Worm (Caenorhabditis elegans) whole organism, mixed stage, embryonic: Measurements from ENCODE around the gene R02D5.7.

Experiments
- elt-3 ChIP-seq: fragments of 150-350 bp; optimal IDR thresholded peaks from 2 replicates; lab custom pipeline; 2014; ENCODE audit warnings: missing biosample characterization, missing genetic modification characterization
- mab-5 ChIP-seq: fragments of 150-350 bp; optimal IDR thresholded peaks from 2 replicates; lab custom pipeline; 2014; ENCODE audit warnings: missing biosample characterization, missing genetic modification characterization
- mep-1 ChIP-seq: fragments of 150-350 bp; optimal IDR thresholded peaks from 2 replicates; lab custom pipeline; 2017; ENCODE audit warnings: missing biosample characterization, missing genetic modification reagents, missing genetic modification characterization, inconsistent platforms
- nhr-2 ChIP-seq: fragments of 150-350 bp; optimal IDR thresholded peaks from 2 replicates; lab custom pipeline; 2014; ENCODE audit warnings: missing biosample characterization, missing genetic modification characterization
- nhr-237 ChIP-seq: fragments of 150-350 bp; optimal IDR thresholded peaks from 2 replicates; lab custom pipeline; 2014; ENCODE audit warnings: missing biosample characterization, missing genetic modification characterization
- nhr-76 ChIP-seq: sonication (generic microtip); optimal IDR thresholded peaks from 2 replicates; lab custom pipeline; 2017; ENCODE audit warnings: missing biosample characterization, missing genetic modification characterization
- pha-4 ChIP-seq: fragments of 150-350 bp; optimal IDR thresholded peaks from 2 replicates; lab custom pipeline; 2018; ENCODE audit warnings: missing biosample characterization, missing genetic modification reagents, missing genetic modification characterization
- unc-62 ChIP-seq: fragments of 150-350 bp; optimal IDR thresholded peaks from 2 replicates; lab custom pipeline; 2014; ENCODE audit warnings: missing biosample characterization, missing genetic modification reagents, missing genetic modification characterization

ce11 chrV:14493665-14494064 lies 12.4 kb upstream of the R02D5.7 start:
- TF ChIP-seq pha-4 (tag; lab: Kevin White, UChicago) (no peak), nhr-76 (tag; lab: Kevin White, UChicago) (no peak), unc-62 (GFP tag; lab: Kevin White, UChicago) (no peak), nhr-2 (tag; lab: Kevin White, UChicago) (no peak), mab-5 (tag; lab: Kevin White, UChicago) (no peak), mep-1 (tag; lab: Kevin White, UChicago) (no peak), nhr-237 (tag; lab: Kevin White, UChicago) (no peak), elt-3 (tag; lab: Kevin White, UChicago) (no peak)
